Fruit fly (Drosophila melanogaster): ENCODE data around the gene CG42749.

dm6 chrX:5349899-5350575, 54.2 kb downstream of the CG42749 start:
- TF ChIP-seq ovo (GFP tag; optimal IDR thresholded peaks at IDR 0.05) (no peak), Clk (GFP tag; optimal IDR thresholded peaks at IDR 0.05) (no peak), kay (GFP tag; ENCODE audit: borderline replicate concordance) (no peak), cic (GFP tag; optimal IDR thresholded peaks at IDR 0.05) (no peak), toe (GFP tag; optimal IDR thresholded peaks at IDR 0.05) (no peak), CG11617 (GFP tag; optimal IDR thresholded peaks at IDR 0.05) (no peak), CG1620 (GFP tag; optimal IDR thresholded peaks at IDR 0.05) (no peak), CG5204 (GFP tag; optimal IDR thresholded peaks at IDR 0.05) (no peak)

All from whole organism, adult.